Fruit fly (Drosophila melanogaster): ENCODE results near the gene CG14543.

Gene CG14543

DNA sequence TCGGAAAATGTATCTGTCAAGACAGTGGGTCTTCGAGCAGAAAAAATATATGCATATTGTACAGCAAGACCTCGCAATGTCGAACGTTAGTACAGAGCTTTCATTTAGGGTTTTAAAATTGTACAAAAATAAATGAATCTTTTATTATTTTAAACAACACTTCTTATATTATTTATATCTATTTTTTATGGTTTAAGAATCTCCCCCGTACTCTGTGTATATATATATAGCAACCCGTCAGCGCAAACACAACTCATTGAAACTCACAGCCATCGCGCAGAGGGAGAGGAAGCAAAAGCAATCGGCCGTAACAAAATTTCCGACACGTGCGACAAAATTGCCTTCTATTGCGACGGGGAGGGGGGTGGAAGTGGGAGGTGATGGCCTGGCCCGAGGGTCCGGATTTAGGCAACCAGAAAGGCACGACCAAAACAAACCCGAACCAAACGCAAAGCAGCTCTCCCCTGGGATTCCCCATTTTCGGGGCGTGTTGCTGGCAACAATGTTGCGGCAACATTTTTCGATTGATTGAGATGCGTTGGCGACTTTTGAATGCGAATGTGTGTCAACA lies 49.6 kb downstream of the CG14543 start (continued):
- TF ChIP-seq CG4404 (GFP tag; IDR thresholded peaks at IDR 0.05) (peak; percentile 65), CG9876 (GFP tag; optimal IDR thresholded peaks at IDR 0.05) (no peak), Hmr (GFP tag; optimal IDR thresholded peaks at IDR 0.05) (peak; percentile 75), Fer3 (tag; optimal IDR thresholded peaks at IDR 0.05) (peak; percentile 82), dmrt11E (tag; optimal IDR thresholded peaks at IDR 0.05) (no peak), sc (optimal IDR thresholded peaks at IDR 0.05) (no peak), sc (GFP tag; optimal IDR thresholded peaks at IDR 0.05) (no peak), CG9797 (GFP tag; optimal IDR thresholded peaks at IDR 0.05) (no peak), Bdp1 (GFP tag; optimal IDR thresholded peaks at IDR 0.05) (no peak), sima (GFP tag; optimal IDR thresholded peaks at IDR 0.05) (no peak), fd3F (GFP tag; optimal IDR thresholded peaks at IDR 0.05) (peak; percentile 61), vfl (GFP tag; optimal IDR thresholded peaks at IDR 0.05) (no peak), CG31441 (GFP tag; IDR thresholded peaks at IDR 0.05) (no peak; the same call in 1 of the 2 replicates), tll (GFP tag; optimal IDR thresholded peaks at IDR 0.05) (no peak), pum (GFP tag; optimal IDR thresholded peaks at IDR 0.05) (no peak), CG2120 (GFP tag; optimal IDR thresholded peaks at IDR 0.05) (peak; percentile 38), CG5180 (GFP tag; optimal IDR thresholded peaks at IDR 0.05) (no peak), CG11093 (GFP tag; IDR thresholded peaks at IDR 0.05) (no peak), kni (GFP tag; optimal IDR thresholded peaks at IDR 0.05) (peak; percentile 11), Optix (GFP tag; IDR thresholded peaks at IDR 0.05) (peak; percentile 49; the same call in 1 of the 3 replicates), CG15696 (tag; optimal IDR thresholded peaks at IDR 0.05) (no peak), CG5245 (GFP tag; optimal IDR thresholded peaks at IDR 0.05) (no peak), Opbp (GFP tag; IDR thresholded peaks at IDR 0.05; ENCODE audit: partially characterized antibody) (no peak), Sin3A (optimal IDR thresholded peaks at IDR 0.05) (no peak), fru (optimal IDR thresholded peaks at IDR 0.05) (no peak), CG31388 (GFP tag; optimal IDR thresholded peaks at IDR 0.05) (no peak), NK7.1 (GFP tag; optimal IDR thresholded peaks at IDR 0.05) (no peak), NC2β (GFP tag; optimal IDR thresholded peaks at IDR 0.05) (no peak), CG9727 (GFP tag; optimal IDR thresholded peaks at IDR 0.05) (peak; percentile 27), ems (GFP tag; optimal IDR thresholded peaks at IDR 0.05) (no peak), Med (GFP tag) (peak; percentile 76), Bteb2 (GFP tag; optimal IDR thresholded peaks at IDR 0.05) (no peak), fd102C (GFP tag; optimal IDR thresholded peaks at IDR 0.05) (no peak)

- TF ChIP-seq Dek (tag; optimal IDR thresholded peaks at IDR 0.05) = peak; percentile 83
- peak; percentile 72 for TF ChIP-seq bcd (GFP tag; optimal IDR thresholded peaks at IDR 0.05)
- TF ChIP-seq Hand (GFP tag; optimal IDR thresholded peaks at IDR 0.05) = peak; percentile 89
- 0 out of 2 replicates have a peak, but pooled peaks have one; percentile 34 for TF ChIP-seq Dref (GFP tag; IDR thresholded peaks at IDR 0.05)
- peak; percentile 78 for TF ChIP-seq CG9437 (GFP tag; optimal IDR thresholded peaks at IDR 0.05)
- peak; percentile 0 for TF ChIP-seq pzg (GFP tag; optimal IDR thresholded peaks at IDR 0.05)
- TF ChIP-seq GATAe (GFP tag; conservative IDR thresholded peaks at IDR 0.05) = peak; percentile 54; the same call in 1 of the 2 replicates
- peak; percentile 86 for TF ChIP-seq CG13424 (tag; optimal IDR thresholded peaks at IDR 0.05)
- TF ChIP-seq CG8944 (GFP tag; optimal IDR thresholded peaks at IDR 0.05) = peak; percentile 18
- no peak for TF ChIP-seq CG14965 (GFP tag; optimal IDR thresholded peaks at IDR 0.05; ENCODE audit: borderline replicate concordance)
- peak; percentile 8 for TF ChIP-seq tup (GFP tag; optimal IDR thresholded peaks at IDR 0.05)
- TF ChIP-seq CG3065 (GFP tag; optimal IDR thresholded peaks at IDR 0.05) = no peak
- TF ChIP-seq hkb (optimal IDR thresholded peaks at IDR 0.05) = no peak
- peak; percentile 78 for TF ChIP-seq hkb (GFP tag; IDR thresholded peaks at IDR 0.05)
- TF ChIP-seq slp2 (GFP tag; optimal IDR thresholded peaks at IDR 0.05) = no peak
- no peak for TF ChIP-seq Lim3 (GFP tag; IDR thresholded peaks at IDR 0.05)
- peak; percentile 79 for TF ChIP-seq cg (GFP tag; optimal IDR thresholded peaks at IDR 0.05)
- peak; percentile 72 for TF ChIP-seq phol (tag; optimal IDR thresholded peaks at IDR 0.05)
- TF ChIP-seq NFAT (GFP tag; IDR thresholded peaks at IDR 0.05) = peak; percentile 61
- TF ChIP-seq dmrt11E (tag; optimal IDR thresholded peaks at IDR 0.05) = no peak
These were observed 50.2 kb downstream of the CG14543 start, which contains the start of gene Cipc for dm6 chr3R:26106595-26107152. Gene Cipc (plus strand): TSS chr3R:26106868.
